Worm (Caenorhabditis elegans) whole organism, L3 larva: Measurements from ENCODE around the gene C30E1.4.

Source experiments
- ZK546.5 ChIP-seq: sonication (generic microtip); optimal IDR thresholded peaks from 2 replicates; lab custom pipeline; 2017; ENCODE audit warnings: missing biosample characterization, missing genetic modification characterization
- ama-1 ChIP-seq: fragments of 150-350 bp; optimal IDR thresholded peaks from 2 replicates; lab custom pipeline; 2018
- ceh-16 ChIP-seq: sonication (generic microtip); optimal IDR thresholded peaks from 2 replicates; lab custom pipeline; 2017; ENCODE audit warnings: missing biosample characterization, missing genetic modification characterization
- ceh-28 ChIP-seq: fragments of 150-350 bp; optimal IDR thresholded peaks from 2 replicates; lab custom pipeline; 2014; ENCODE audit warnings: missing biosample characterization, missing genetic modification reagents, missing genetic modification characterization
- ceh-82 ChIP-seq: fragments of 150-350 bp; optimal IDR thresholded peaks from 2 replicates; lab custom pipeline; 2014; ENCODE audit warnings: missing biosample characterization, missing genetic modification characterization
- daf-12 ChIP-seq: fragments of 150-350 bp; optimal IDR thresholded peaks from 2 replicates; lab custom pipeline; 2014; ENCODE audit warnings: missing biosample characterization, missing genetic modification reagents, missing genetic modification characterization
- egl-5 ChIP-seq: fragments of 150-350 bp; optimal IDR thresholded peaks from 2 replicates; lab custom pipeline; 2017; ENCODE audit warnings: missing biosample characterization, missing genetic modification reagents, missing genetic modification characterization, inconsistent platforms
- elt-2 ChIP-seq: sonication (generic microtip); optimal IDR thresholded peaks from 2 replicates; lab custom pipeline; 2016; ENCODE audit warnings: missing genetic modification reagents, mild to moderate bottlenecking, missing genetic modification characterization, missing compliant biosample characterization
- eor-1 ChIP-seq, 2 experiments: fragments of 150-350 bp; optimal IDR thresholded peaks; 2 replicates each; lab custom pipeline; 2014 to 2018; ENCODE audit warnings: missing biosample characterization in 2 of 2, missing genetic modification characterization in 2 of 2
- fkh-10 ChIP-seq: sonication (generic microtip); optimal IDR thresholded peaks from 2 replicates; lab custom pipeline; 2017; ENCODE audit warnings: missing biosample characterization, missing genetic modification reagents, missing genetic modification characterization
- fkh-2 ChIP-seq: fragments of 150-350 bp; optimal IDR thresholded peaks from 2 replicates; lab custom pipeline; 2014; ENCODE audit warnings: missing biosample characterization, missing genetic modification reagents, missing genetic modification characterization
- fos-1 ChIP-seq: fragments of 150-350 bp; optimal IDR thresholded peaks from 2 replicates; lab custom pipeline; 2014; ENCODE audit warnings: missing biosample characterization, missing genetic modification characterization
- hmg-11 ChIP-seq: sonication (generic microtip); optimal IDR thresholded peaks from 2 replicates; lab custom pipeline; 2016; ENCODE audit warnings: missing genetic modification characterization, missing compliant biosample characterization
- jun-1 ChIP-seq: fragments of 150-350 bp; optimal IDR thresholded peaks from 2 replicates; lab custom pipeline; 2014; ENCODE audit warnings: missing biosample characterization, missing genetic modification reagents, missing genetic modification characterization
- lin-15B ChIP-seq: fragments of 150-350 bp; optimal IDR thresholded peaks from 2 replicates; lab custom pipeline; 2014; ENCODE audit warnings: missing biosample characterization, missing genetic modification characterization
- lin-39 ChIP-seq: fragments of 150-350 bp; optimal IDR thresholded peaks from 2 replicates; lab custom pipeline; 2018; ENCODE audit warnings: missing biosample characterization, missing genetic modification reagents, missing genetic modification characterization
- lsy-12 ChIP-seq: sonication (generic microtip); optimal IDR thresholded peaks from 2 replicates; lab custom pipeline; 2016; ENCODE audit warnings: mild to moderate bottlenecking, missing genetic modification characterization, missing compliant biosample characterization
- mdl-1 ChIP-seq: fragments of 150-350 bp; optimal IDR thresholded peaks from 2 replicates; lab custom pipeline; 2014; ENCODE audit warnings: missing biosample characterization, missing genetic modification characterization
- mml-1 ChIP-seq: fragments of 150-350 bp; sonication (generic microtip); optimal IDR thresholded peaks from 3 replicates; lab custom pipeline; 2014; ENCODE audit warnings: missing biosample characterization, missing genetic modification characterization
- nfya-1 ChIP-seq: sonication (generic microtip); optimal IDR thresholded peaks from 2 replicates; lab custom pipeline; 2017; ENCODE audit warnings: missing genetic modification characterization, mild to moderate bottlenecking, missing compliant biosample characterization, antibody characterized with exemption, moderate library complexity; ENCODE audit not compliant: insufficient read depth
- nhr-12 ChIP-seq: fragments of 150-350 bp; optimal IDR thresholded peaks from 2 replicates; lab custom pipeline; 2014; ENCODE audit warnings: missing biosample characterization, missing genetic modification characterization
- nhr-23 ChIP-seq: fragments of 150-350 bp; optimal IDR thresholded peaks from 2 replicates; lab custom pipeline; 2014; ENCODE audit warnings: missing biosample characterization, missing genetic modification reagents, missing genetic modification characterization
- nhr-25 ChIP-seq: sonication (generic microtip); optimal IDR thresholded peaks from 2 replicates; lab custom pipeline; 2017; ENCODE audit warnings: missing biosample characterization, missing genetic modification characterization
- nhr-43 ChIP-seq: sonication (generic microtip); optimal IDR thresholded peaks from 2 replicates; lab custom pipeline; 2016; ENCODE audit warnings: mild to moderate bottlenecking, missing genetic modification characterization, missing compliant biosample characterization; ENCODE audit not compliant: poor library complexity, severe bottlenecking
- nhr-67 ChIP-seq: fragments of 150-350 bp; optimal IDR thresholded peaks from 2 replicates; lab custom pipeline; 2014; ENCODE audit warnings: missing biosample characterization, missing genetic modification characterization
- nhr-77 ChIP-seq: fragments of 150-350 bp; optimal IDR thresholded peaks from 2 replicates; lab custom pipeline; 2014; ENCODE audit warnings: missing biosample characterization, missing genetic modification characterization
- pha-4 ChIP-seq: fragments of 150-350 bp; optimal IDR thresholded peaks from 2 replicates; lab custom pipeline; 2014; ENCODE audit warnings: missing biosample characterization, missing genetic modification reagents, missing genetic modification characterization
- pqm-1 ChIP-seq: fragments of 150-350 bp; optimal IDR thresholded peaks from 2 replicates; lab custom pipeline; 2017; ENCODE audit warnings: missing biosample characterization, missing genetic modification characterization, inconsistent platforms
- sea-2 ChIP-seq: fragments of 150-350 bp; sonication (generic microtip); optimal IDR thresholded peaks from 4 replicates; lab custom pipeline; 2014; ENCODE audit warnings: missing biosample characterization, missing genetic modification reagents, missing genetic modification characterization
- skn-1 ChIP-seq: fragments of 150-350 bp; optimal IDR thresholded peaks from 2 replicates; lab custom pipeline; 2014; ENCODE audit warnings: missing biosample characterization, missing genetic modification characterization
- snpc-4 ChIP-seq: fragments of 150-350 bp; optimal IDR thresholded peaks from 2 replicates; lab custom pipeline; 2014; ENCODE audit warnings: missing biosample characterization, missing genetic modification characterization
- zag-1 ChIP-seq: fragments of 150-350 bp; optimal IDR thresholded peaks from 2 replicates; lab custom pipeline; 2014; ENCODE audit warnings: missing biosample characterization, missing genetic modification characterization
- ztf-11 ChIP-seq: fragments of 150-350 bp; optimal IDR thresholded peaks from 2 replicates; lab custom pipeline; 2014; ENCODE audit warnings: missing biosample characterization, missing genetic modification characterization
- ztf-4 ChIP-seq: fragments of 150-350 bp; optimal IDR thresholded peaks from 2 replicates; lab custom pipeline; 2014; ENCODE audit warnings: missing biosample characterization, missing genetic modification characterization

C30E1.4 gene

DNA sequence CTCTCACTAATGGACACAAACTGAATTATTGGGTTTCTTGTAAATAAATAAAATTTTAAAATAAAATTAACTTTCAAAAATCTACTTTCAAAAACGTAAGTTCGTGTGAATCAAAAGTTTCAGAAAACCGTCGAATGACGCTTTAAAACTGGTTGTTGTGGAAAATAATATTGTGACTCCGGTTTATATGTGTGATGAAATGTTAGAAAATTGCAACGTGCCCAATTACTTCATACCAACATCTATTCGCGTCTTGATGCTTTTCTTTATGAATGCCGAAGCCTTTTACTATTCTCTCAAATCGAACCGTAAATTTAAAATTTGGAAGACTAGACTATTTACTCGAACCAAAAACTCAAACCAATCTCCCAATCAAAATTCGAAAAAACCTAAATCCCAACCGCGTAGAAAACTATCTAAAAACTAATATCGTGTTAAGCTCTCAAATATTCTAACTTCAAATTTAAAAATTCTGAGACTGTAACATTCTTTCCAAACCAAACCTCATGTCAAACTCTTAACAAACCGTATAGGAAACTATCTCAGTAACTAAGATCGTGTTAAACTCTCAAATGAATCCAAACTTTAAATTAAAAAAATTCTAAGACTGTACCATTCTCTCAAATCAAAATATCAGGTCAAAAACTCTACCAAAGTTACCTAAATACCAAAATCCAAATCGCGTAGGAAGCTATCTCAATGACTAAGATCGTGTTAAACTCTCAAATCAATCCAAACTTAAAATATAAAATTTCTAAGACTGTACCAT is 7.7 kb downstream of the C30E1.4 start:
- TF ChIP-seq nhr-23 (tag; lab: Kevin White, UChicago) = peak; percentile 39
- peak; percentile 100 for TF ChIP-seq ama-1
- TF ChIP-seq nhr-43 (tag; lab: Kevin White, UChicago) = peak; percentile 66
- no peak for TF ChIP-seq mdl-1 (tag; lab: Kevin White, UChicago)
- peak; percentile 40 for TF ChIP-seq skn-1 (tag; lab: Kevin White, UChicago)
- TF ChIP-seq pha-4 = peak; percentile 87
- TF ChIP-seq fkh-2 (tag; lab: Kevin White, UChicago) = peak; percentile 20
- no peak for TF ChIP-seq nhr-77 (tag; lab: Kevin White, UChicago)
- peak; percentile 15 for TF ChIP-seq elt-2 (tag; lab: Kevin White, UChicago)
- no peak for TF ChIP-seq sea-2 (GFP tag; lab: Kevin White, UChicago)
- TF ChIP-seq eor-1 (tag; optimal IDR thresholded peaks at IDR 0.05; lab: Kevin White, UChicago) = peak in 1 of 2 experiments; percentile 32
- TF ChIP-seq nhr-25 = peak; percentile 79
- peak; percentile 33 for TF ChIP-seq egl-5 (tag; lab: Kevin White, UChicago)
- TF ChIP-seq ztf-4 = peak; percentile 10
- TF ChIP-seq ceh-82 (tag; lab: Kevin White, UChicago) = no peak
- TF ChIP-seq nfya-1 = peak; percentile 21
- TF ChIP-seq lin-39 = peak; percentile 83
- TF ChIP-seq lsy-12 (tag; lab: Kevin White, UChicago) = peak; percentile 18
- TF ChIP-seq nhr-67 (tag; lab: Kevin White, UChicago) = peak; percentile 55
- no peak for TF ChIP-seq ztf-11
- peak; percentile 12 for TF ChIP-seq jun-1 (tag; lab: Kevin White, UChicago)

DNA sequence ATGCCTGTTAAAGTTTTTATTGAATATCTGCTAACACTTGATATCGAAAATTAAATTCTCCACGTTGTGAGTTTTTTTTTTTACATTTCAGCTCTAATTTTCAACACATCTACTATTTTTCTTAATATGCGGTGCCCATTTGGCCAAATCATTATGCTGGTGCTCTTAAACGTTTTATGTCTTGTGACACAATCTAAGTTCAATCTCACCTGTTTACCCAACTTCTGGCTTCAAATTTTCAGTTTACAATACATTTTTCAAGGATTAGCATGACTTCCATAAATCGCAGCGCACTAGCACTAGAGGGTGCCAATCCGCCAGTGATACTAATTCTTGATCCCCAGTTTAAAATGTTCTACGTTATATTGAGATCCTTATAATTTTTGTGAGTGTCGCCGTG is 18.6 kb downstream of the C30E1.4 start:
- no peak for TF ChIP-seq pqm-1 (tag; lab: Kevin White, UChicago)
- TF ChIP-seq ama-1 = peak; percentile 33

ce11 chrX:16943934-16944914 is 20.5 kb downstream of the C30E1.4 start:
- TF ChIP-seq eor-1 (tag; optimal IDR thresholded peaks at IDR 0.05; lab: Kevin White, UChicago) (no peak), pha-4 (peak; percentile 42), lin-39 (peak; percentile 69), ama-1 (peak; percentile 96)
- TF ChIP-seq, all 47 proteins: peak for 3

DNA sequence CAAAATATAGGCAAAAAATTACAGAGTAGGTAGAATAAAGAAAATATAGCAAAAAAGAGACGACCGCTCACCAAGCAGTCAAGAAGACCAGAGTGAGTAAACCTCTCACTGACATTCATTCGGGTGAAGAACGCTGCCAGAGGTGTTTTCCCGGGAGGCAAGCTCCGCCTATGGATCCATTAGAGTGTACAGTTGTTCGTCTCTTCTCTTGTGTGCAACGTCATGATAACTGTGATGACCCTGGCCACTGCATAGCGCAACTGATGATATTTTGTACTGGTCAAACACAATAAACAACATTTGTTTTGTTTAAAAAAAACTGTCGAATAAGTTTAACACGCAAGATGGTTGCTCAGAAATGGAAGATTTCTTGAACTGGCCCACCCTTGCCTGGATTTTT is 29.1 kb downstream of the C30E1.4 start, which contains the start of gene F52G3.8:
TSS of gene F52G3.8 (minus strand) at position 101 of the 400 bp plus-strand sequence.
- TF ChIP-seq daf-12 (tag; lab: Kevin White, UChicago) (no peak), pha-4 (no peak), skn-1 (tag; lab: Kevin White, UChicago) (no peak), lin-15B (tag; lab: Kevin White, UChicago) (no peak), ceh-28 (tag; lab: Kevin White, UChicago) (no peak), lin-39 (no peak), nhr-25 (no peak), hmg-11 (no peak), nhr-12 (tag; lab: Kevin White, UChicago) (no peak), pqm-1 (tag; lab: Kevin White, UChicago) (no peak), ZK546.5 (tag; lab: Kevin White, UChicago) (no peak), jun-1 (tag; lab: Kevin White, UChicago) (no peak), zag-1 (tag; lab: Kevin White, UChicago) (no peak), fkh-10 (GFP tag; lab: Kevin White, UChicago) (no peak), ceh-16 (tag; lab: Kevin White, UChicago) (no peak), mml-1 (no peak), fos-1 (tag; lab: Kevin White, UChicago) (no peak), ztf-11 (no peak), snpc-4 (no peak)
